Fruit fly (Drosophila melanogaster): ENCODE data around the gene rdgA.

Gene rdgA

dm6 chrX:9061299-9061698 lies 154.4 kb downstream of the rdgA start:
- TF ChIP-seq Clk (GFP tag; optimal IDR thresholded peaks at IDR 0.05) (no peak), CG7045 (GFP tag; optimal IDR thresholded peaks at IDR 0.05) (no peak), CG7101 (tag; optimal IDR thresholded peaks at IDR 0.05) (peak; percentile 53), cnc (optimal IDR thresholded peaks at IDR 0.05) (no peak), toe (GFP tag; optimal IDR thresholded peaks at IDR 0.05) (no peak), CG14711 (tag; optimal IDR thresholded peaks at IDR 0.05) (no peak), bab1 (GFP tag; optimal IDR thresholded peaks at IDR 0.05) (peak; percentile 6), tj (GFP tag; optimal IDR thresholded peaks at IDR 0.05) (peak; percentile 45), Hr96 (GFP tag; optimal IDR thresholded peaks at IDR 0.05) (peak; percentile 44), CG5204 (GFP tag; optimal IDR thresholded peaks at IDR 0.05) (peak; percentile 47), cic (GFP tag; optimal IDR thresholded peaks at IDR 0.05) (peak; percentile 49), Crg-1 (GFP tag; optimal IDR thresholded peaks at IDR 0.05) (no peak), CG12768 (GFP tag; optimal IDR thresholded peaks at IDR 0.05) (peak; percentile 9), kay (GFP tag; ENCODE audit: borderline replicate concordance) (peak; percentile 82), CG1620 (GFP tag; optimal IDR thresholded peaks at IDR 0.05) (peak; percentile 7), ovo (GFP tag; optimal IDR thresholded peaks at IDR 0.05) (peak; percentile 4), Mnt (GFP tag; optimal IDR thresholded peaks at IDR 0.05) (peak; percentile 35), CG11617 (GFP tag; optimal IDR thresholded peaks at IDR 0.05) (peak; percentile 56), pad (GFP tag; optimal IDR thresholded peaks at IDR 0.05) (peak; percentile 39), CG33017 (tag; optimal IDR thresholded peaks at IDR 0.05) (peak; percentile 40)

dm6 chrX:9062665-9063064 lies 155.8 kb downstream of the rdgA start:
- TF ChIP-seq CG11617 (GFP tag; optimal IDR thresholded peaks at IDR 0.05), result no peak
- peak; percentile 2 for TF ChIP-seq bab1 (GFP tag; optimal IDR thresholded peaks at IDR 0.05)
- peak; percentile 14 for TF ChIP-seq CG7101 (tag; optimal IDR thresholded peaks at IDR 0.05)

dm6 chrX:9063425-9063824 lies 156.6 kb downstream of the rdgA start:
- no peak for TF ChIP-seq CG14711 (tag; optimal IDR thresholded peaks at IDR 0.05)
- TF ChIP-seq kay (GFP tag; ENCODE audit: borderline replicate concordance), result no peak
- no peak for TF ChIP-seq CG33017 (tag; optimal IDR thresholded peaks at IDR 0.05)
- TF ChIP-seq CG7045 (GFP tag; optimal IDR thresholded peaks at IDR 0.05), result no peak
- no peak for TF ChIP-seq CG7101 (tag; optimal IDR thresholded peaks at IDR 0.05)
- no peak for TF ChIP-seq cic (GFP tag; optimal IDR thresholded peaks at IDR 0.05)
- no peak for TF ChIP-seq toe (GFP tag; optimal IDR thresholded peaks at IDR 0.05)
- TF ChIP-seq ovo (GFP tag; optimal IDR thresholded peaks at IDR 0.05), result no peak
- no peak for TF ChIP-seq pad (GFP tag; optimal IDR thresholded peaks at IDR 0.05)
- TF ChIP-seq Clk (GFP tag; optimal IDR thresholded peaks at IDR 0.05), result no peak
- TF ChIP-seq cnc (optimal IDR thresholded peaks at IDR 0.05), result no peak
- no peak for TF ChIP-seq CG11617 (GFP tag; optimal IDR thresholded peaks at IDR 0.05)

dm6 chrX:9064029-9064428 lies 157.2 kb downstream of the rdgA start:
- TF ChIP-seq CG1620 (GFP tag; optimal IDR thresholded peaks at IDR 0.05) (no peak), CG7045 (GFP tag; optimal IDR thresholded peaks at IDR 0.05) (no peak), CG7101 (tag; optimal IDR thresholded peaks at IDR 0.05) (no peak), Hr96 (GFP tag; optimal IDR thresholded peaks at IDR 0.05) (no peak), toe (GFP tag; optimal IDR thresholded peaks at IDR 0.05) (no peak), CG14711 (tag; optimal IDR thresholded peaks at IDR 0.05) (no peak), kay (GFP tag; ENCODE audit: borderline replicate concordance) (no peak), CG11617 (GFP tag; optimal IDR thresholded peaks at IDR 0.05) (no peak), cic (GFP tag; optimal IDR thresholded peaks at IDR 0.05) (no peak), CG12768 (GFP tag; optimal IDR thresholded peaks at IDR 0.05) (no peak), CG33017 (tag; optimal IDR thresholded peaks at IDR 0.05) (no peak), cnc (optimal IDR thresholded peaks at IDR 0.05) (no peak), bab1 (GFP tag; optimal IDR thresholded peaks at IDR 0.05) (no peak), Mnt (GFP tag; optimal IDR thresholded peaks at IDR 0.05) (no peak), Clk (GFP tag; optimal IDR thresholded peaks at IDR 0.05) (no peak), Crg-1 (GFP tag; optimal IDR thresholded peaks at IDR 0.05) (no peak), pad (GFP tag; optimal IDR thresholded peaks at IDR 0.05) (no peak), CG5204 (GFP tag; optimal IDR thresholded peaks at IDR 0.05) (no peak)

- TF ChIP-seq CG33017 (tag; optimal IDR thresholded peaks at IDR 0.05) (no peak), cnc (optimal IDR thresholded peaks at IDR 0.05) (no peak), toe (GFP tag; optimal IDR thresholded peaks at IDR 0.05) (no peak), ovo (GFP tag; optimal IDR thresholded peaks at IDR 0.05) (no peak), CG1620 (GFP tag; optimal IDR thresholded peaks at IDR 0.05) (no peak), Clk (GFP tag; optimal IDR thresholded peaks at IDR 0.05) (no peak)
Measured at dm6 chrX:9066802-9067489, 160.1 kb downstream of the rdgA start.

- TF ChIP-seq tj (GFP tag; optimal IDR thresholded peaks at IDR 0.05), result peak; percentile 14
- TF ChIP-seq Hr96 (GFP tag; optimal IDR thresholded peaks at IDR 0.05), result no peak
- TF ChIP-seq bab1 (GFP tag; optimal IDR thresholded peaks at IDR 0.05), result peak; percentile 17
- TF ChIP-seq CG1620 (GFP tag; optimal IDR thresholded peaks at IDR 0.05), result peak; percentile 11
- TF ChIP-seq toe (GFP tag; optimal IDR thresholded peaks at IDR 0.05), result no peak
- TF ChIP-seq CG14711 (tag; optimal IDR thresholded peaks at IDR 0.05), result no peak
Measured at dm6 chrX:9067754-9068477, 161.0 kb downstream of the rdgA start, which contains the start of gene CG15365. Gene CG15365 (minus strand): TSS chrX:9067983.
